Worm (Caenorhabditis elegans) whole organism, L3 larva: Measurements from ENCODE around the gene K11H3.2.

ENCODE experiments used
- R02D3.7 ChIP-seq: fragments of 150-350 bp; optimal IDR thresholded peaks from 2 replicates; lab custom pipeline; 2014; ENCODE audit warnings: missing biosample characterization, missing genetic modification characterization
- ceh-28 ChIP-seq: fragments of 150-350 bp; optimal IDR thresholded peaks from 2 replicates; lab custom pipeline; 2014; ENCODE audit warnings: missing biosample characterization, missing genetic modification reagents, missing genetic modification characterization
- egl-27 ChIP-seq: sonication (generic microtip); optimal IDR thresholded peaks from 4 replicates; lab custom pipeline; 2017; ENCODE audit warnings: missing biosample characterization, missing genetic modification reagents, missing genetic modification characterization
- elt-2 ChIP-seq: sonication (generic microtip); optimal IDR thresholded peaks from 2 replicates; lab custom pipeline; 2016; ENCODE audit warnings: missing genetic modification reagents, mild to moderate bottlenecking, missing genetic modification characterization, missing compliant biosample characterization
- eor-1 ChIP-seq, 2 experiments: fragments of 150-350 bp; optimal IDR thresholded peaks; 2 replicates each; lab custom pipeline; 2014 to 2018; ENCODE audit warnings: missing biosample characterization in 2 of 2, missing genetic modification characterization in 2 of 2
- nfya-1 ChIP-seq: sonication (generic microtip); optimal IDR thresholded peaks from 2 replicates; lab custom pipeline; 2017; ENCODE audit warnings: missing genetic modification characterization, mild to moderate bottlenecking, missing compliant biosample characterization, antibody characterized with exemption, moderate library complexity; ENCODE audit not compliant: insufficient read depth
- nhr-237 ChIP-seq: fragments of 150-350 bp; optimal IDR thresholded peaks from 2 replicates; lab custom pipeline; 2014; ENCODE audit warnings: missing biosample characterization, missing genetic modification characterization
- nhr-28 ChIP-seq: fragments of 150-350 bp; optimal IDR thresholded peaks from 2 replicates; lab custom pipeline; 2014; ENCODE audit warnings: missing biosample characterization, missing genetic modification characterization
- skn-1 ChIP-seq: fragments of 150-350 bp; optimal IDR thresholded peaks from 2 replicates; lab custom pipeline; 2014; ENCODE audit warnings: missing biosample characterization, missing genetic modification characterization
- snpc-4 ChIP-seq: fragments of 150-350 bp; optimal IDR thresholded peaks from 2 replicates; lab custom pipeline; 2014; ENCODE audit warnings: missing biosample characterization, missing genetic modification characterization
- unc-62 ChIP-seq: fragments of 150-350 bp; sonication (generic microtip); optimal IDR thresholded peaks from 4 replicates; lab custom pipeline; 2014; ENCODE audit warnings: missing biosample characterization, missing genetic modification reagents, missing genetic modification characterization
- zag-1 ChIP-seq: fragments of 150-350 bp; optimal IDR thresholded peaks from 2 replicates; lab custom pipeline; 2014; ENCODE audit warnings: missing biosample characterization, missing genetic modification characterization
- ztf-11 ChIP-seq: fragments of 150-350 bp; optimal IDR thresholded peaks from 2 replicates; lab custom pipeline; 2014; ENCODE audit warnings: missing biosample characterization, missing genetic modification characterization

ce11 chrIII:9846093-9846492 is at the start of gene K11H3.2:
- TF ChIP-seq snpc-4 (tag; lab: Kevin White, UChicago) (no peak), nhr-28 (tag; lab: Kevin White, UChicago) (no peak), skn-1 (tag; lab: Kevin White, UChicago) (no peak), unc-62 (GFP tag; lab: Kevin White, UChicago) (no peak), elt-2 (tag; lab: Kevin White, UChicago) (no peak), nfya-1 (tag; lab: Kevin White, UChicago) (no peak), ceh-28 (tag; lab: Kevin White, UChicago) (no peak), ztf-11 (no peak), nhr-237 (no peak), R02D3.7 (tag; lab: Kevin White, UChicago) (no peak), zag-1 (tag; lab: Kevin White, UChicago) (no peak), egl-27 (tag; lab: Kevin White, UChicago) (no peak), eor-1 (tag; optimal IDR thresholded peaks at IDR 0.05; lab: Kevin White, UChicago) (no peak)
